Worm (Caenorhabditis elegans) whole organism, L4 larva: ENCODE results near the gene rabn-5.

Experiments used
- D1046.2 ChIP-seq: fragments of 200-800 bp; sonication (Bioruptor generic); IDR thresholded peaks from 2 replicates; pipeline ENCODE4 v1.3.6; 2022; ENCODE audit warnings: missing genetic modification characterization, missing compliant biosample characterization
- F37D6.2 ChIP-seq: sonication (generic microtip); optimal IDR thresholded peaks from 2 replicates; lab custom pipeline; 2016; ENCODE audit warnings: mild to moderate bottlenecking, missing genetic modification characterization, missing compliant biosample characterization
- F49E8.2 ChIP-seq: sonication (generic microtip); optimal IDR thresholded peaks from 2 replicates; lab custom pipeline; 2016; ENCODE audit warnings: missing compliant biosample characterization, mild to moderate bottlenecking, missing genetic modification characterization, borderline replicate concordance
- T20F7.1 ChIP-seq: fragments of 200-800 bp; sonication (Bioruptor generic); optimal IDR thresholded peaks from 2 replicates; lab custom pipeline; 2018; ENCODE audit warnings: mild to moderate bottlenecking, missing genetic modification characterization, missing compliant biosample characterization
- T26A8.4 ChIP-seq: fragments of 200-800 bp; sonication (Bioruptor generic); IDR thresholded peaks from 2 replicates; pipeline ENCODE4 v1.3.6; 2022; ENCODE audit warnings: missing genetic modification characterization, missing compliant biosample characterization
- Y48G9A.11 ChIP-seq: fragments of 200-800 bp; sonication (Bioruptor generic); IDR thresholded peaks from 2 replicates; pipeline ENCODE4 v1.3.6; 2022; ENCODE audit warnings: missing genetic modification reagents, missing genetic modification characterization, missing compliant biosample characterization
- ZK337.2 ChIP-seq: fragments of 200-800 bp; sonication (Bioruptor generic); IDR thresholded peaks from 2 replicates; pipeline ENCODE4 v1.3.6; 2022; ENCODE audit warnings: missing genetic modification reagents, missing genetic modification characterization, missing compliant biosample characterization
- arid-1 ChIP-seq: fragments of 200-800 bp; sonication (Bioruptor generic); conservative IDR thresholded peaks from 2 replicates; pipeline ENCODE4 v1.3.6; 2022; ENCODE audit warnings: missing genetic modification reagents, missing genetic modification characterization, missing compliant biosample characterization
- ceh-20 ChIP-seq: fragments of 200-800 bp; sonication (Bioruptor generic); IDR thresholded peaks from 2 replicates; pipeline ENCODE4 v1.3.6; 2022; ENCODE audit warnings: missing genetic modification reagents, missing genetic modification characterization, missing compliant biosample characterization
- ceh-28 ChIP-seq: fragments of 150-350 bp; optimal IDR thresholded peaks from 2 replicates; lab custom pipeline; 2014; ENCODE audit warnings: missing biosample characterization, missing genetic modification reagents, missing genetic modification characterization
- ceh-44 ChIP-seq: fragments of 200-800 bp; sonication (Bioruptor generic); IDR thresholded peaks from 2 replicates; pipeline ENCODE4 v1.3.6; 2022; ENCODE audit warnings: missing genetic modification reagents, missing genetic modification characterization, missing compliant biosample characterization
- ceh-62 ChIP-seq: sonication (generic microtip); optimal IDR thresholded peaks from 2 replicates; lab custom pipeline; 2017; ENCODE audit warnings: missing biosample characterization, missing genetic modification characterization
- daf-12 ChIP-seq: fragments of 150-350 bp; optimal IDR thresholded peaks from 2 replicates; lab custom pipeline; 2014; ENCODE audit warnings: missing biosample characterization, missing genetic modification reagents, missing genetic modification characterization
- daf-16 ChIP-seq, 3 experiments: sonication (generic microtip); optimal IDR thresholded peaks; 2 replicates each; lab custom pipeline; 2016 to 2017; ENCODE audit warnings: missing genetic modification characterization in 3 of 3, missing genetic modification reagents in 3 of 3, mild to moderate bottlenecking in 2 of 3, missing compliant biosample characterization in 2 of 3, missing biosample characterization in 1 of 3, moderate library complexity in 1 of 3
- dmd-6 ChIP-seq: fragments of 200-800 bp; sonication (Bioruptor generic); IDR thresholded peaks from 2 replicates; pipeline ENCODE4 v1.3.6; 2022; ENCODE audit warnings: missing genetic modification reagents, missing genetic modification characterization, missing compliant biosample characterization
- dmd-9 ChIP-seq: fragments of 200-800 bp; sonication (Bioruptor generic); IDR thresholded peaks from 2 replicates; pipeline ENCODE4 v1.3.6; 2022; ENCODE audit warnings: missing genetic modification reagents, missing genetic modification characterization, missing compliant biosample characterization
- dpl-1 ChIP-seq: fragments of 150-350 bp; optimal IDR thresholded peaks from 2 replicates; lab custom pipeline; 2014; ENCODE audit warnings: missing biosample characterization, missing genetic modification reagents, missing genetic modification characterization
- duxl-1 ChIP-seq: sonication (generic microtip); optimal IDR thresholded peaks from 2 replicates; lab custom pipeline; 2016; ENCODE audit warnings: mild to moderate bottlenecking, missing genetic modification characterization, moderate library complexity, missing compliant biosample characterization; ENCODE audit not compliant: poor library complexity
- dve-1 ChIP-seq: sonication (generic microtip); optimal IDR thresholded peaks from 2 replicates; lab custom pipeline; 2017; ENCODE audit warnings: antibody characterized with exemption, mild to moderate bottlenecking, missing genetic modification characterization, missing compliant biosample characterization; ENCODE audit not compliant: insufficient read depth
- egl-27 ChIP-seq: sonication (generic microtip); optimal IDR thresholded peaks from 3 replicates; lab custom pipeline; 2017; ENCODE audit warnings: missing biosample characterization, missing genetic modification reagents, missing genetic modification characterization
- fkh-10 ChIP-seq: fragments of 150-350 bp; optimal IDR thresholded peaks from 2 replicates; lab custom pipeline; 2014; ENCODE audit warnings: missing biosample characterization, missing genetic modification reagents, missing genetic modification characterization
- hif-1 ChIP-seq, 2 experiments: sonication (generic microtip); optimal IDR thresholded peaks; 2 replicates each; lab custom pipeline; 2016 to 2017; ENCODE audit warnings: missing compliant biosample characterization in 2 of 2, missing genetic modification characterization in 2 of 2, missing genetic modification reagents in 2 of 2, missing genotype in 2 of 2, mild to moderate bottlenecking in 1 of 2
- hlh-11 ChIP-seq: fragments of 200-800 bp; sonication (Bioruptor generic); optimal IDR thresholded peaks from 2 replicates; lab custom pipeline; 2018; ENCODE audit warnings: mild to moderate bottlenecking, missing genetic modification characterization, missing compliant biosample characterization
- hlh-30 ChIP-seq: sonication (generic microtip); optimal IDR thresholded peaks from 2 replicates; lab custom pipeline; 2017; ENCODE audit warnings: antibody characterized with exemption, mild to moderate bottlenecking, missing genetic modification characterization, missing compliant biosample characterization; ENCODE audit not compliant: insufficient read depth
- hmg-1.1 ChIP-seq: fragments of 200-800 bp; sonication (Bioruptor generic); IDR thresholded peaks from 2 replicates; pipeline ENCODE4 v1.3.6; 2022; ENCODE audit warnings: missing genetic modification reagents, missing genetic modification characterization, missing compliant biosample characterization
- lim-7 ChIP-seq: fragments of 200-800 bp; sonication (Bioruptor generic); IDR thresholded peaks from 2 replicates; pipeline ENCODE4 v1.3.6; 2022; ENCODE audit warnings: missing genetic modification characterization, missing compliant biosample characterization
- lin-13 ChIP-seq: fragments of 150-350 bp; optimal IDR thresholded peaks from 2 replicates; lab custom pipeline; 2014; ENCODE audit warnings: missing biosample characterization, missing genetic modification reagents, missing genetic modification characterization
- lin-38 ChIP-seq: fragments of 200-800 bp; sonication (Bioruptor generic); IDR thresholded peaks from 2 replicates; pipeline ENCODE4 v1.3.6; 2022; ENCODE audit warnings: missing genetic modification reagents, missing genetic modification characterization, missing compliant biosample characterization
- lir-3 ChIP-seq: sonication (generic microtip); optimal IDR thresholded peaks from 2 replicates; lab custom pipeline; 2016; ENCODE audit warnings: mild to moderate bottlenecking, missing genetic modification characterization, missing compliant biosample characterization
- lsy-2 ChIP-seq, 2 experiments: fragments of 150-350 bp in 1 of 2; sonication (generic microtip) in 1 of 2; optimal IDR thresholded peaks; 2 replicates each; lab custom pipeline; 2014 to 2017; ENCODE audit warnings: missing biosample characterization in 2 of 2, missing genetic modification characterization in 2 of 2
- madf-9 ChIP-seq: fragments of 200-800 bp; sonication (Bioruptor generic); conservative IDR thresholded peaks from 2 replicates; pipeline ENCODE4 v1.3.6; 2022; ENCODE audit warnings: missing genetic modification reagents, missing genetic modification characterization, missing compliant biosample characterization
- mep-1 ChIP-seq: fragments of 150-350 bp; sonication (generic microtip); optimal IDR thresholded peaks from 3 replicates; lab custom pipeline; 2014; ENCODE audit warnings: missing biosample characterization, missing genetic modification characterization
- mes-2 ChIP-seq: sonication (generic microtip); optimal IDR thresholded peaks from 2 replicates; lab custom pipeline; 2016; ENCODE audit warnings: missing genotype, mild to moderate bottlenecking, missing genetic modification characterization, missing compliant biosample characterization; ENCODE audit not compliant: poor library complexity, severe bottlenecking
- nhr-102 ChIP-seq: sonication (generic microtip); optimal IDR thresholded peaks from 2 replicates; lab custom pipeline; 2016; ENCODE audit warnings: mild to moderate bottlenecking, missing genetic modification characterization, moderate library complexity, missing compliant biosample characterization
- nhr-111 ChIP-seq: fragments of 200-800 bp; sonication (Bioruptor generic); optimal IDR thresholded peaks from 2 replicates; lab custom pipeline; 2018; ENCODE audit warnings: mild to moderate bottlenecking, missing genetic modification characterization, missing compliant biosample characterization
- nhr-28 ChIP-seq: fragments of 150-350 bp; optimal IDR thresholded peaks from 2 replicates; lab custom pipeline; 2014; ENCODE audit warnings: missing biosample characterization, missing genetic modification characterization
- nhr-48 ChIP-seq: sonication (generic microtip); optimal IDR thresholded peaks from 2 replicates; lab custom pipeline; 2016; ENCODE audit warnings: mild to moderate bottlenecking, missing genetic modification characterization, missing compliant biosample characterization
- nhr-6 ChIP-seq: fragments of 150-350 bp; optimal IDR thresholded peaks from 2 replicates; lab custom pipeline; 2014; ENCODE audit warnings: missing biosample characterization, missing genetic modification characterization
- pha-4 ChIP-seq, 2 experiments: fragments of 150-350 bp in 1 of 2; fragments of 200-800 bp in 1 of 2; sonication (Bioruptor generic) in 1 of 2; IDR thresholded peaks in 1 of 2; optimal IDR thresholded peaks in 1 of 2; 2 replicates each; pipeline versions ENCODE4 v1.3.6 to Lab custom; 2014 to 2022; ENCODE audit warnings: missing genetic modification characterization in 2 of 2, missing genetic modification reagents in 2 of 2, missing biosample characterization in 1 of 2, missing compliant biosample characterization in 1 of 2
- rbr-2 ChIP-seq: sonication (generic microtip); optimal IDR thresholded peaks from 2 replicates; lab custom pipeline; 2016; ENCODE audit warnings: missing genotype, missing genetic modification characterization, missing compliant biosample characterization
- tra-1 ChIP-seq: fragments of 200-800 bp; sonication (Bioruptor generic); IDR thresholded peaks from 2 replicates; pipeline ENCODE4 v1.3.6; 2022; ENCODE audit warnings: missing genetic modification reagents, missing genetic modification characterization, missing compliant biosample characterization
- unc-130 ChIP-seq: sonication (generic microtip); optimal IDR thresholded peaks from 2 replicates; lab custom pipeline; 2016; ENCODE audit warnings: missing genetic modification reagents, missing genetic modification characterization, missing compliant biosample characterization
- unc-62 ChIP-seq, 3 experiments: fragments of 150-350 bp in 1 of 3; sonication (generic microtip); optimal IDR thresholded peaks in 2 of 3; peaks in 1 of 3; 1 replicate in 1 of 3; 2 replicates in 2 of 3; lab custom pipeline; 2014 to 2017; ENCODE audit warnings: missing biosample characterization in 3 of 3, missing genetic modification characterization in 3 of 3, missing genetic modification reagents in 3 of 3, missing genotype in 1 of 3
- zag-1 ChIP-seq: fragments of 150-350 bp; optimal IDR thresholded peaks from 2 replicates; lab custom pipeline; 2014; ENCODE audit warnings: missing biosample characterization, missing genetic modification characterization
- zip-2 ChIP-seq: fragments of 150-350 bp; optimal IDR thresholded peaks from 2 replicates; lab custom pipeline; 2014; ENCODE audit warnings: missing biosample characterization, missing genetic modification characterization

The rabn-5 gene

ce11 chrIII:5871760-5872159 lies 7.4 kb downstream of the rabn-5 start, which contains the start of the genes F01F1.11 and F01F1.3:
TSS of gene F01F1.11 (minus strand) at chrIII:5871877.
TSS of gene F01F1.3 (plus strand) at chrIII:5871938.
- TF ChIP-seq nhr-6 (peak; percentile 62), arid-1 (GFP tag; lab: Robert Waterston, UW) (no peak), mep-1 (peak; percentile 57), F49E8.2 (tag; lab: Kevin White, UChicago) (peak; percentile 14), ceh-44 (GFP tag; lab: Robert Waterston, UW) (no peak), T26A8.4 (GFP tag; lab: Robert Waterston, UW) (peak; percentile 50; the same call in 1 of the 2 replicates), madf-9 (GFP tag; lab: Robert Waterston, UW) (peak; percentile 76), ceh-62 (tag; lab: Kevin White, UChicago) (no peak), F37D6.2 (peak; percentile 30), ceh-28 (tag; lab: Kevin White, UChicago) (no peak), lir-3 (tag; lab: Kevin White, UChicago) (no peak), pha-4 (GFP tag; IDR thresholded peaks at IDR 0.05; lab: Robert Waterston, UW) (0 out of 2 replicates have a peak, but pooled peaks have one; percentile 21), pha-4 (tag; optimal IDR thresholded peaks at IDR 0.05; lab: Kevin White, UChicago) (no peak), daf-12 (no peak), nhr-111 (GFP tag; lab: Kevin White, UChicago) (no peak), zag-1 (no peak), tra-1 (GFP tag; lab: Robert Waterston, UW) (0 out of 2 replicates have a peak, but pooled peaks have one; percentile 40), T20F7.1 (peak; percentile 61), lin-38 (peak; percentile 72), ZK337.2 (GFP tag; lab: Robert Waterston, UW) (peak; percentile 90), dve-1 (tag; lab: Kevin White, UChicago) (peak; percentile 75), lsy-2 (tag; optimal IDR thresholded peaks at IDR 0.05; lab: Kevin White, UChicago) (peak in 1 of 2 experiments; percentile 89), Y48G9A.11 (peak; percentile 72), hmg-1.1 (GFP tag; lab: Robert Waterston, UW) (peak; percentile 58), unc-62 (GFP tag; optimal IDR thresholded peaks at IDR 0.05 in 1 of 2; lab: Kevin White, UChicago) (no peak), unc-62 (tag; optimal IDR thresholded peaks at IDR 0.05; lab: Kevin White, UChicago) (no peak), dpl-1 (GFP tag; lab: Kevin White, UChicago) (peak; percentile 98), nhr-28 (tag; lab: Kevin White, UChicago) (peak; percentile 41), dmd-6 (peak; percentile 71), D1046.2 (no peak), hlh-11 (tag; lab: Kevin White, UChicago) (peak; percentile 51), duxl-1 (tag; lab: Kevin White, UChicago) (peak; percentile 68), dmd-9 (GFP tag; lab: Robert Waterston, UW) (peak; percentile 77; the same call in 1 of the 2 replicates), ceh-20 (GFP tag; lab: Robert Waterston, UW) (no peak), hlh-30 (tag; lab: Kevin White, UChicago) (peak; percentile 53), fkh-10 (GFP tag; lab: Kevin White, UChicago) (no peak), lim-7 (GFP tag; lab: Robert Waterston, UW) (no peak), zip-2 (tag; lab: Kevin White, UChicago) (no peak), hif-1 (tag; optimal IDR thresholded peaks at IDR 0.05; lab: Kevin White, UChicago) (peak in 1 of 2 experiments; percentile 90), rbr-2 (peak; percentile 44), nhr-48 (peak; percentile 9), unc-130 (peak; percentile 83), nhr-102 (tag; lab: Kevin White, UChicago) (peak; percentile 39), mes-2 (peak; percentile 99), egl-27 (tag; lab: Kevin White, UChicago) (no peak), daf-16 (GFP tag; optimal IDR thresholded peaks at IDR 0.05; lab: Kevin White, UChicago) (no peak), daf-16 (tag; optimal IDR thresholded peaks at IDR 0.05; lab: Kevin White, UChicago) (peak; percentile 18), lin-13 (peak; percentile 26)
